Fruit fly (Drosophila melanogaster): ENCODE data around the gene CG18284.
A peak's percentile ranks its signal among the peaks of the same experiment; 100 is the strongest.

Gene CG18284

dm6 chr2L:10665603-10666002 lies 21.8 kb downstream of the CG18284 start (continued):
- TF ChIP-seq NC2α (GFP tag; optimal IDR thresholded peaks at IDR 0.05) (peak; percentile 42), CG12104 (GFP tag; optimal IDR thresholded peaks at IDR 0.05) (peak; percentile 36), CG4328 (GFP tag; optimal IDR thresholded peaks at IDR 0.05) (no peak), gfzf (GFP tag; optimal IDR thresholded peaks at IDR 0.05) (no peak), HLH4C (GFP tag; IDR thresholded peaks at IDR 0.05; ENCODE audit: partially characterized antibody) (no peak), HLH3B (GFP tag; IDR thresholded peaks at IDR 0.05) (peak; percentile 89), Mes4 (GFP tag; optimal IDR thresholded peaks at IDR 0.05) (peak; percentile 66), CG30431 (GFP tag; optimal IDR thresholded peaks at IDR 0.05) (peak; percentile 21), pan (optimal IDR thresholded peaks at IDR 0.05) (no peak), pan (GFP tag; optimal IDR thresholded peaks at IDR 0.05 in 1 of 2, IDR thresholded peaks at IDR 0.05 in 1 of 2) (peak in 1 of 2 experiments; percentile 93), Dref (GFP tag; IDR thresholded peaks at IDR 0.05) (no peak), cad (GFP tag; optimal IDR thresholded peaks at IDR 0.05) (no peak), Hr51 (GFP tag; optimal IDR thresholded peaks at IDR 0.05) (peak; percentile 43 to 89), jigr1 (GFP tag; IDR thresholded peaks at IDR 0.05) (peak; percentile 75; the same call in 2 of the 3 replicates), CG2116 (GFP tag; optimal IDR thresholded peaks at IDR 0.05) (peak; percentile 40), lilli (GFP tag; optimal IDR thresholded peaks at IDR 0.05) (peak; percentile 85), CG14014 (GFP tag; IDR thresholded peaks at IDR 0.05) (peak; percentile 91), CG10209 (GFP tag; optimal IDR thresholded peaks at IDR 0.05) (peak; percentile 74), CG12155 (GFP tag; optimal IDR thresholded peaks at IDR 0.05) (peak; percentile 56), Med (GFP tag) (peak; percentile 97), kni (GFP tag; optimal IDR thresholded peaks at IDR 0.05) (no peak), Hmx (GFP tag; optimal IDR thresholded peaks at IDR 0.05) (peak; percentile 53), CG1024 (GFP tag; IDR thresholded peaks at IDR 0.05) (peak; percentile 80), TFAM (GFP tag; optimal IDR thresholded peaks at IDR 0.05) (no peak), NC2β (GFP tag; optimal IDR thresholded peaks at IDR 0.05) (peak; percentile 59), HHEX (GFP tag; optimal IDR thresholded peaks at IDR 0.05) (peak; percentile 68), corto (GFP tag; optimal IDR thresholded peaks at IDR 0.05) (no peak), CG4424 (GFP tag; optimal IDR thresholded peaks at IDR 0.05) (peak; percentile 79), knrl (GFP tag; IDR thresholded peaks at IDR 0.05; ENCODE audit: partially characterized antibody) (no peak), dm (GFP tag; optimal IDR thresholded peaks at IDR 0.05) (peak; percentile 52), croc (GFP tag; conservative IDR thresholded peaks at IDR 0.05) (peak; percentile 53; the same call in 1 of the 3 replicates), CG15269 (tag; optimal IDR thresholded peaks at IDR 0.05) (peak; percentile 88), CTCF (GFP tag; optimal IDR thresholded peaks at IDR 0.05) (no peak), Nf-YA (GFP tag; IDR thresholded peaks at IDR 0.05) (peak; percentile 78), CG8765 (GFP tag; IDR thresholded peaks at IDR 0.05) (peak; percentile 47; the same call in 1 of the 2 replicates), oc (tag; optimal IDR thresholded peaks at IDR 0.05) (peak; percentile 57), cas (GFP tag; IDR thresholded peaks at IDR 0.05) (no peak), fru (optimal IDR thresholded peaks at IDR 0.05) (no peak), mld (GFP tag; IDR thresholded peaks at IDR 0.05; ENCODE audit: partially characterized antibody) (no peak), CG1647 (GFP tag; optimal IDR thresholded peaks at IDR 0.05) (peak; percentile 65), CG4617 (GFP tag; optimal IDR thresholded peaks at IDR 0.05; ENCODE audit: borderline replicate concordance) (peak; percentile 31), aop (GFP tag; IDR thresholded peaks at IDR 0.05) (0 out of 2 replicates have a peak, but pooled peaks have one; percentile 7), CG11247 (GFP tag; IDR thresholded peaks at IDR 0.05) (peak; percentile 66), bbx (GFP tag; IDR thresholded peaks at IDR 0.05; ENCODE audit: partially characterized antibody) (no peak), nom (GFP tag; optimal IDR thresholded peaks at IDR 0.05) (peak; percentile 23), mirr (GFP tag; optimal IDR thresholded peaks at IDR 0.05) (peak; percentile 15), sens-2 (GFP tag; IDR thresholded peaks at IDR 0.05) (peak; percentile 31; the same call in 1 of the 2 replicates), sisA (GFP tag; IDR thresholded peaks at IDR 0.05) (peak; percentile 85), pho (GFP tag; optimal IDR thresholded peaks at IDR 0.05) (peak; percentile 56), CG17612 (GFP tag; IDR thresholded peaks at IDR 0.05) (peak; percentile 33; the same call in 1 of the 2 replicates), hkb (optimal IDR thresholded peaks at IDR 0.05) (no peak), hkb (GFP tag; IDR thresholded peaks at IDR 0.05) (peak; percentile 95)
